Fruit fly (Drosophila melanogaster) S2 (cell line): ENCODE results near the gene CG11902.

Source experiments
- CG8478 ChIP-seq: fragments of >200 bp; optimal IDR thresholded peaks from 2 replicates; lab custom pipeline; 2018
- CTCF ChIP-seq, 2 experiments: fragments of >200 bp; optimal IDR thresholded peaks; 2 replicates each; lab custom pipeline; 2018

dm6 chr3R:25383400-25383799 is 48.3 kb downstream of the CG11902 start, which contains the start of gene CG31437:
- TF ChIP-seq CG8478 (no peak), CTCF (optimal IDR thresholded peaks at IDR 0.05; lab: Kevin White, UChicago) (no peak)
